Fruit fly (Drosophila melanogaster): ENCODE results near the gene ND-13B.

Gene ND-13B

DNA sequence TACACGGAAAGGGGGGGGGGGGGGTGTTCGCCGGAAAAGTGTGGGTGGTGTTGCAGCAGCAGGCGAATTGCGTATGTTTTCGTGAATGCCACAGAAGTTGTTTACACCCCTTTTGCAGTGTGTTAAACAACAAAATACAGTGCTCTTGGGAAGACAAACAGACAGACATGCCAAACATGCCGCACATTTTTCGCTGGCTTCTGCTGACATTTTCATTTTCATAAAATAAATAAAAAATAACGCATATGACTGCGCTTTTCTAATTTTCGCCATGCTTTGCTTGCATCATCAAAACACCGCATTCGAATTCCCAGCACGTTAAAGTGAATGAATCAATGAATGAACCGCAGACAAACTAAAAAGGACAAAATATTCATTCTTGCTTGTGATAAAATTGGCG lies 42.6 kb downstream of the ND-13B start:
- TF ChIP-seq spab (GFP tag; optimal IDR thresholded peaks at IDR 0.05) (no peak), CG4318 (GFP tag; optimal IDR thresholded peaks at IDR 0.05) (no peak), svp (GFP tag) (no peak), Eip75B (GFP tag; optimal IDR thresholded peaks at IDR 0.05) (no peak), CG11762 (GFP tag; optimal IDR thresholded peaks at IDR 0.05; ENCODE audit: insufficient read depth) (no peak), CG10669 (GFP tag; optimal IDR thresholded peaks at IDR 0.05) (no peak), CG11902 (GFP tag; optimal IDR thresholded peaks at IDR 0.05) (no peak), Gug (GFP tag; IDR thresholded peaks at IDR 0.05) (no peak), Hr38 (GFP tag; optimal IDR thresholded peaks at IDR 0.05) (no peak), pdm3 (GFP tag; optimal IDR thresholded peaks at IDR 0.05) (no peak), dac (GFP tag; optimal IDR thresholded peaks at IDR 0.05) (no peak), CG6854 (GFP tag; optimal IDR thresholded peaks at IDR 0.05) (no peak), CG15336 (GFP tag; IDR thresholded peaks at IDR 0.05) (no peak), fd59A (GFP tag; optimal IDR thresholded peaks at IDR 0.05) (no peak), acj6 (GFP tag; optimal IDR thresholded peaks at IDR 0.05) (no peak)

DNA sequence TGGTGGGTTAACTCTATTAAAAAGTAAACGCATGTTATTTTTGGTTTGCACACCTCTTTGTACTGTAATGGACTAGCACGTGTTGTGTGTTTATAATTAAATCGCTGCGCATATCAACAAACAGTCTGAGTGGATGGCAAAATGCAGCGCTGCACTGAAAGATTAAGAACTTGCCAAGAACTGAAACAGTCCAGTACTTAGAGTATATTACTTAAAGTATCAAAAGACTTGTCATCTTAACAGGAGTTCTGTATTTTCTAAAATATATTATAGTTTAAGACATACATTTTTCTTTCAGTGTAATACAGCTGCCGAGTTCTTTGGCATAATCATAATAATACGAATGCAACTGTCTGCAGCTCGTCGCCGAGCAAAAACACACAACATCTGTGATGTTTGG lies 45.5 kb downstream of the ND-13B start:
- TF ChIP-seq CG34406 (GFP tag; optimal IDR thresholded peaks at IDR 0.05) (no peak), Ets96B (tag; optimal IDR thresholded peaks at IDR 0.05) (no peak), dsx (GFP tag; optimal IDR thresholded peaks at IDR 0.05; ENCODE audit: poor library complexity, severe bottlenecking) (peak; percentile 48), Smox (GFP tag; optimal IDR thresholded peaks at IDR 0.05) (no peak), Hr38 (GFP tag; optimal IDR thresholded peaks at IDR 0.05) (no peak), lz (GFP tag; optimal IDR thresholded peaks at IDR 0.05) (peak; percentile 2), Eip78C (GFP tag) (peak; percentile 82), CG3919 (GFP tag; optimal IDR thresholded peaks at IDR 0.05) (no peak), CG1621 (tag; optimal IDR thresholded peaks at IDR 0.05) (peak; percentile 0), ss (GFP tag; optimal IDR thresholded peaks at IDR 0.05) (peak in 1 of 2 experiments; percentile 11), CG6163 (GFP tag; IDR thresholded peaks at IDR 0.05) (peak; percentile 71; the same call in 2 of the 3 replicates), esn (GFP tag; optimal IDR thresholded peaks at IDR 0.05) (no peak), CG32006 (GFP tag; optimal IDR thresholded peaks at IDR 0.05) (peak; percentile 50), Sox102F (GFP tag; optimal IDR thresholded peaks at IDR 0.05) (no peak), Met (GFP tag; optimal IDR thresholded peaks at IDR 0.05) (peak; percentile 9), Sox14 (GFP tag; optimal IDR thresholded peaks at IDR 0.05) (peak; percentile 42), CG3032 (tag; optimal IDR thresholded peaks at IDR 0.05) (peak; percentile 27), Eip93F (GFP tag; optimal IDR thresholded peaks at IDR 0.05) (no peak), fd85E (GFP tag; optimal IDR thresholded peaks at IDR 0.05) (no peak), Eip75B (GFP tag; optimal IDR thresholded peaks at IDR 0.05) (peak; percentile 41), svp (GFP tag) (no peak), CG6808 (GFP tag; optimal IDR thresholded peaks at IDR 0.05) (no peak), CG7368 (GFP tag; optimal IDR thresholded peaks at IDR 0.05) (no peak), Hr4 (GFP tag; optimal IDR thresholded peaks at IDR 0.05) (peak; percentile 47), fkh (GFP tag; optimal IDR thresholded peaks at IDR 0.05) (no peak), Blimp-1 (GFP tag; optimal IDR thresholded peaks at IDR 0.05) (no peak), CG8119 (GFP tag; IDR thresholded peaks at IDR 0.05) (peak; percentile 69), CG31627 (GFP tag; optimal IDR thresholded peaks at IDR 0.05) (peak; percentile 6), CG4318 (GFP tag; optimal IDR thresholded peaks at IDR 0.05) (no peak), Ets21C (GFP tag; optimal IDR thresholded peaks at IDR 0.05) (no peak), CG15336 (GFP tag; IDR thresholded peaks at IDR 0.05) (peak; percentile 69), CG8319 (GFP tag; optimal IDR thresholded peaks at IDR 0.05) (no peak), CG16779 (tag; optimal IDR thresholded peaks at IDR 0.05) (no peak), cyc (GFP tag; optimal IDR thresholded peaks at IDR 0.05) (no peak), CG8632 (GFP tag; optimal IDR thresholded peaks at IDR 0.05) (peak; percentile 7), Gug (GFP tag; IDR thresholded peaks at IDR 0.05) (peak; percentile 57), spab (GFP tag; optimal IDR thresholded peaks at IDR 0.05) (no peak), salr (GFP tag; optimal IDR thresholded peaks at IDR 0.05) (peak; percentile 39 to 50), Lpt (GFP tag; optimal IDR thresholded peaks at IDR 0.05) (no peak), CG6854 (GFP tag; optimal IDR thresholded peaks at IDR 0.05) (no peak), acj6 (GFP tag; optimal IDR thresholded peaks at IDR 0.05) (peak; percentile 44), achi (GFP tag; optimal IDR thresholded peaks at IDR 0.05) (peak; percentile 45), CG10631 (GFP tag; optimal IDR thresholded peaks at IDR 0.05) (peak; percentile 9), CG11762 (GFP tag; optimal IDR thresholded peaks at IDR 0.05; ENCODE audit: insufficient read depth) (no peak)

All from whole organism, prepupa.